Fruit fly (Drosophila melanogaster): ENCODE measurements around the gene Best4.

Gene Best4

dm6 chr3L:15306447-15306846 lies 7.7 kb downstream of the Best4 start:
- TF ChIP-seq brk (GFP tag; optimal IDR thresholded peaks at IDR 0.05) (no peak), CG9705 (GFP tag; optimal IDR thresholded peaks at IDR 0.05) (no peak), jim (GFP tag; optimal IDR thresholded peaks at IDR 0.05) (no peak), GATAd (GFP tag; optimal IDR thresholded peaks at IDR 0.05) (no peak), Sp1 (GFP tag; optimal IDR thresholded peaks at IDR 0.05) (no peak), Hr78 (GFP tag; optimal IDR thresholded peaks at IDR 0.05) (no peak), Vsx2 (GFP tag; optimal IDR thresholded peaks at IDR 0.05; ENCODE audit: partially characterized antibody) (no peak), Abd-B (GFP tag; optimal IDR thresholded peaks at IDR 0.05) (no peak), tai (GFP tag; optimal IDR thresholded peaks at IDR 0.05) (no peak), woc (GFP tag; optimal IDR thresholded peaks at IDR 0.05) (no peak), lola (GFP tag; optimal IDR thresholded peaks at IDR 0.05) (no peak), Jra (GFP tag; optimal IDR thresholded peaks at IDR 0.05) (no peak), Dif (GFP tag; optimal IDR thresholded peaks at IDR 0.05; ENCODE audit: partially characterized antibody) (no peak), fru (GFP tag; optimal IDR thresholded peaks at IDR 0.05) (no peak), N (GFP tag; optimal IDR thresholded peaks at IDR 0.05) (no peak), Rel (GFP tag; optimal IDR thresholded peaks at IDR 0.05) (no peak), Rel (tag; optimal IDR thresholded peaks at IDR 0.05) (no peak), CrebA (GFP tag; optimal IDR thresholded peaks at IDR 0.05; ENCODE audit: borderline replicate concordance) (no peak), br (GFP tag; optimal IDR thresholded peaks at IDR 0.05) (no peak), OdsH (GFP tag; optimal IDR thresholded peaks at IDR 0.05) (no peak), psq (GFP tag; optimal IDR thresholded peaks at IDR 0.05) (no peak)

- TF ChIP-seq Sp1 (GFP tag; optimal IDR thresholded peaks at IDR 0.05) (no peak), woc (GFP tag; optimal IDR thresholded peaks at IDR 0.05) (no peak), Hr83 (GFP tag; optimal IDR thresholded peaks at IDR 0.05; ENCODE audit: poor library complexity, severe bottlenecking) (no peak), pan (optimal IDR thresholded peaks at IDR 0.05) (no peak), Hnf4 (GFP tag; optimal IDR thresholded peaks at IDR 0.05) (no peak), br (GFP tag; optimal IDR thresholded peaks at IDR 0.05) (no peak), N (GFP tag; optimal IDR thresholded peaks at IDR 0.05) (no peak), Vsx2 (GFP tag; optimal IDR thresholded peaks at IDR 0.05; ENCODE audit: partially characterized antibody) (no peak)
Measured at dm6 chr3L:15311457-15312368, 13.0 kb downstream of the Best4 start.

DNA sequence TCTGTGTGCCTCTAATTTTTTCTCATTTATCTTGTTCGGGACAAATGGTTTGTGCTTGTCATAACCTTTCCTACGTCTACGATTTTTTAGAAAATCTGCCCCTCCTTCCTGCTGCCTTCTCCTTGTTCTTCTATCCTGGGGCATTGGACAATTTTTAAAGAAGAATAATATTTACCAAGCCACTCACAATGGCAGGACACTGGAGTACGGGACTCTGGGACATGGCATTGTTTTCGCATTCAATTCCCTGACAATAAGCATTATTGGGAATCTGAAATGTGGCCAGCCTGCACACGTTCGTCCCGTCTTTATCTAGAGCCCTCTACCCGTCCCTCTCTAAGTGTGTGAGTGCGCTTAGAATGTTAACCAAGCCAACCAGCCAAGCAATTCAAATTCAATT lies 15.8 kb downstream of the Best4 start:
- no peak for TF ChIP-seq sage (GFP tag; optimal IDR thresholded peaks at IDR 0.05)
- TF ChIP-seq dsf (GFP tag; optimal IDR thresholded peaks at IDR 0.05; ENCODE audit: borderline replicate concordance) = no peak
- TF ChIP-seq tai (GFP tag; optimal IDR thresholded peaks at IDR 0.05) = no peak
- no peak for TF ChIP-seq woc (GFP tag; optimal IDR thresholded peaks at IDR 0.05)
- TF ChIP-seq h (GFP tag; optimal IDR thresholded peaks at IDR 0.05) = no peak
- TF ChIP-seq usp (GFP tag; optimal IDR thresholded peaks at IDR 0.05) = no peak
- TF ChIP-seq dmrt93B (GFP tag; optimal IDR thresholded peaks at IDR 0.05) = no peak
- no peak for TF ChIP-seq Myc (optimal IDR thresholded peaks at IDR 0.05)
- no peak for TF ChIP-seq Rel (GFP tag; optimal IDR thresholded peaks at IDR 0.05)
- TF ChIP-seq Rel (tag; optimal IDR thresholded peaks at IDR 0.05) = no peak
- no peak for TF ChIP-seq HLH106 (tag; optimal IDR thresholded peaks at IDR 0.05)
- no peak for TF ChIP-seq N (GFP tag; optimal IDR thresholded peaks at IDR 0.05)
- TF ChIP-seq dl (GFP tag; optimal IDR thresholded peaks at IDR 0.05; ENCODE audit: insufficient read depth in 1 of 2, partially characterized antibody in 2 of 2) = no peak
- TF ChIP-seq CG9705 (GFP tag; optimal IDR thresholded peaks at IDR 0.05) = no peak
- no peak for TF ChIP-seq Hr78 (GFP tag; optimal IDR thresholded peaks at IDR 0.05)
- TF ChIP-seq rgr (GFP tag; optimal IDR thresholded peaks at IDR 0.05) = no peak
- TF ChIP-seq Vsx2 (GFP tag; optimal IDR thresholded peaks at IDR 0.05; ENCODE audit: partially characterized antibody) = no peak
- TF ChIP-seq CG32264 (GFP tag; optimal IDR thresholded peaks at IDR 0.05) = no peak
- no peak for TF ChIP-seq br (GFP tag; optimal IDR thresholded peaks at IDR 0.05)
- TF ChIP-seq Abd-B (GFP tag; optimal IDR thresholded peaks at IDR 0.05) = no peak
- TF ChIP-seq Mio (GFP tag; optimal IDR thresholded peaks at IDR 0.05) = no peak

Data from whole organism, wandering third instar larva.